Fruit fly (Drosophila melanogaster) whole organism, adult: ENCODE measurements around the gene CG13085.

Source experiments
- CG11617 ChIP-seq: fragments of 200-800 bp; sonication (Bioruptor generic); optimal IDR thresholded peaks from 2 replicates; lab custom pipeline; 2017; ENCODE audit warnings: mild to moderate bottlenecking, missing biosample characterization, missing genetic modification reagents, missing genetic modification characterization
- CG12768 ChIP-seq: fragments of 200-800 bp; sonication (Bioruptor generic); optimal IDR thresholded peaks from 2 replicates; lab custom pipeline; 2017; ENCODE audit warnings: missing biosample characterization, missing genetic modification characterization, mild to moderate bottlenecking, moderate library complexity, missing genetic modification reagents
- CG14711 ChIP-seq: fragments of 200-800 bp; sonication (Bioruptor generic); optimal IDR thresholded peaks from 2 replicates; lab custom pipeline; 2018; ENCODE audit warnings: missing biosample characterization, mild to moderate bottlenecking, missing genetic modification characterization, moderate library complexity
- CG1620 ChIP-seq: fragments of 200-800 bp; sonication (Bioruptor generic); optimal IDR thresholded peaks from 2 replicates; lab custom pipeline; 2016; ENCODE audit warnings: missing biosample characterization, missing genetic modification characterization
- CG33017 ChIP-seq: fragments of 200-800 bp; sonication (Bioruptor generic); optimal IDR thresholded peaks from 2 replicates; lab custom pipeline; 2018; ENCODE audit warnings: missing biosample characterization, mild to moderate bottlenecking, missing genetic modification characterization, moderate library complexity
- CG5204 ChIP-seq: fragments of 200-800 bp; sonication (Bioruptor generic); optimal IDR thresholded peaks from 2 replicates; lab custom pipeline; 2016; ENCODE audit warnings: missing biosample characterization, missing genetic modification characterization
- CG7045 ChIP-seq: fragments of 200-800 bp; sonication (Bioruptor generic); optimal IDR thresholded peaks from 2 replicates; lab custom pipeline; 2017; ENCODE audit warnings: missing biosample characterization, mild to moderate bottlenecking, missing genetic modification characterization
- CG7101 ChIP-seq: fragments of 200-800 bp; sonication (Bioruptor generic); optimal IDR thresholded peaks from 2 replicates; lab custom pipeline; 2018; ENCODE audit warnings: missing biosample characterization, mild to moderate bottlenecking, missing genetic modification characterization, moderate library complexity
- Clk ChIP-seq: fragments of 200-800 bp; sonication (Bioruptor generic); optimal IDR thresholded peaks from 2 replicates; lab custom pipeline; 2017; ENCODE audit warnings: missing biosample characterization, missing genetic modification characterization
- Crg-1 ChIP-seq: fragments of 200-800 bp; sonication (Bioruptor generic); optimal IDR thresholded peaks from 2 replicates; lab custom pipeline; 2016; ENCODE audit warnings: missing biosample characterization, missing genetic modification characterization
- Hr96 ChIP-seq: fragments of 200-800 bp; sonication (Bioruptor generic); optimal IDR thresholded peaks from 2 replicates; lab custom pipeline; 2016; ENCODE audit warnings: missing biosample characterization, missing genetic modification characterization
- Mnt ChIP-seq: fragments of 200-800 bp; sonication (Bioruptor generic); optimal IDR thresholded peaks from 2 replicates; lab custom pipeline; 2016; ENCODE audit warnings: missing biosample characterization, mild to moderate bottlenecking, missing genetic modification characterization
- bab1 ChIP-seq: fragments of 200-800 bp; sonication (Bioruptor generic); optimal IDR thresholded peaks from 3 replicates; lab custom pipeline; 2019; ENCODE audit warnings: missing biosample characterization, mild to moderate bottlenecking, missing genetic modification characterization, moderate library complexity
- cic ChIP-seq: fragments of 200-800 bp; sonication (Bioruptor generic); optimal IDR thresholded peaks from 2 replicates; lab custom pipeline; 2017; ENCODE audit warnings: missing biosample characterization, mild to moderate bottlenecking, missing genetic modification characterization, moderate library complexity
- cnc ChIP-seq, 2 experiments: fragments of >200 bp; optimal IDR thresholded peaks; 2 replicates each; lab custom pipeline; 2017
- kay ChIP-seq: fragments of 200-800 bp; sonication (Bioruptor generic); peaks from one replicate; lab custom pipeline; 2016; ENCODE audit warnings: missing biosample characterization, missing genetic modification characterization, borderline replicate concordance
- ovo ChIP-seq: fragments of 200-800 bp; sonication (Bioruptor generic); optimal IDR thresholded peaks from 2 replicates; lab custom pipeline; 2016; ENCODE audit warnings: missing biosample characterization, missing genetic modification characterization
- pad ChIP-seq: fragments of 200-800 bp; sonication (Bioruptor generic); optimal IDR thresholded peaks from 3 replicates; lab custom pipeline; 2017; ENCODE audit warnings: missing biosample characterization, missing genetic modification characterization, mild to moderate bottlenecking, moderate library complexity, missing genetic modification reagents
- tj ChIP-seq: fragments of 200-800 bp; sonication (Bioruptor generic); optimal IDR thresholded peaks from 3 replicates; lab custom pipeline; 2017; ENCODE audit warnings: missing biosample characterization, mild to moderate bottlenecking, missing genetic modification characterization, moderate library complexity
- toe ChIP-seq: fragments of 200-800 bp; sonication (Bioruptor generic); optimal IDR thresholded peaks from 2 replicates; lab custom pipeline; 2016; ENCODE audit warnings: missing biosample characterization, missing genetic modification characterization

Gene CG13085

DNA sequence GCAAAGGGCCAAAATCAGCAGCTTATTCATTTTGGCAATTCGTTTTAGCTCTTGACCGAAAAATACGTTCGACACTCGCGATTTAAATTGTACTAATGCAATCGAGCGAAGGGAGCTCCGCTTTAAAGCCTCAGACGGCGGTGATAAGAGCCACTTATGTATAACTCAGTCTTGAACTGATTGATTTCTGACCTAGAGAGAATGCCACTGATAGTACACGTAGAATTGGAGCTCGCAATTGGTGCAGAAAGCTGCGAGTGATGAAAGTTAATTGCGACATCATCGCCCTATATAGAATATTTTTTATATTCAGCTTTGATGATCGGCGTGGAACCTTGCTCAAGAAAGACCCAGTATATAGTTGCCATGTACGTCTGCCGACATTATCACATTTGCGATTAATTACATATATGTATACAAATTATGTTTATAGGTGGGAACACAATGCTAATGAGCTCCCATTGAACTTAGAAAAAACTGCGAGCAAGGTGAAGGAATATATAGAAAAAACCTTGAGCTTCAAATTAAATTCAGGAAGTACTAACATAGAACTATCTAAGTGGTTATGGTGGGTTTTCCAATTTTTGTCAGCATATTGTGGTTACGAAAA, 37.6 kb upstream of the CG13085 start, which contains the start of gene fon:
fon (minus strand) TSS at position 100 of the 610 bp plus-strand sequence.
- peak; percentile 62 for TF ChIP-seq kay (GFP tag; lab: Kevin White, UChicago)
- no peak for TF ChIP-seq cnc (optimal IDR thresholded peaks at IDR 0.05; lab: Kevin White, UChicago)
- peak; percentile 55 for TF ChIP-seq cic (GFP tag; lab: Kevin White, UChicago)

DNA sequence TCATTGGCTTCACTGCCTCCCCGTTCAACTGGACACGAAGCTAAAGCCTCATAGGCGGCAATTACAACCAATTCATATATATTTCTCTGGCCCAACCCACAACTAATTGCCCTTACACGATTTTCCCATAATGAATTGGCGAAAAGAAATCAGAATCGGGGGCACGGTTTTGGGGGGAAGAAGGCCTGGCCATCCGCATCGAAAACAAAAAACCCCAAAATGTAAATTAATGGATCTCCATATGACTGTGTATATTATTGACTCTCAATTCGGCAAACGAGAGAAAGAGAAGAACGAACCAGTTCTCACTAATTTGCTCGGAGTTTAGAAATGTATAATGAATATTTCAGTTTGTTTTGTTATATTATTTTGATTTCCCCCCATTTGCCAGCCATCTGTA, 34.9 kb upstream of the CG13085 start:
- TF ChIP-seq pad (GFP tag; lab: Kevin White, UChicago) (no peak), Clk (no peak), tj (GFP tag; lab: Kevin White, UChicago) (no peak), Hr96 (GFP tag; lab: Kevin White, UChicago) (no peak), CG5204 (no peak), CG7045 (GFP tag; lab: Kevin White, UChicago) (no peak), Mnt (GFP tag; lab: Kevin White, UChicago) (no peak), CG14711 (tag; lab: Kevin White, UChicago) (no peak), CG12768 (no peak), CG7101 (tag; lab: Kevin White, UChicago) (no peak), cnc (optimal IDR thresholded peaks at IDR 0.05; lab: Kevin White, UChicago) (no peak), kay (GFP tag; lab: Kevin White, UChicago) (no peak), ovo (GFP tag; lab: Kevin White, UChicago) (no peak), toe (no peak), bab1 (no peak)

DNA sequence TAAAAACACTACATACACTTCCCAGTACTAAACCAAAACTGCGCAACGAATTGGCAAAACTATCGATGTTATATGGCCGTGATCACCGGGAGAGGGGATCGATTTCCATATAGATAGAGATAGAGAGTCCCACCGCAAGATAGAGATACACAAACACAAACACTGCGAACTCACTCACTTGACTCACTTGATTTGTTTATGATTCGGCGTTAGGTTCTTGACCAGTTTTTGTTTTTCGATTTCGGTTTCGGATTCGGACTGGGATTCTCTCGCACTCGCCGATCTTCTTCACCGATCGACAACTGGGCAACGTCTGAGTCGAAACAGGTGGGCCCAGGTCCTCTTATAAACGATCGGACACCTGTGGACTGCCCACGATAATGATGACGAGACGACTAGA, 34.1 kb upstream of the CG13085 start, which contains the start of gene CG17549:
CG17549 (minus strand) TSS at position 327 of the 400 bp plus-strand sequence.
- TF ChIP-seq CG12768, result no peak
- TF ChIP-seq cnc (optimal IDR thresholded peaks at IDR 0.05; lab: Kevin White, UChicago), result no peak
- TF ChIP-seq Mnt (GFP tag; lab: Kevin White, UChicago), result no peak
- TF ChIP-seq Hr96 (GFP tag; lab: Kevin White, UChicago), result no peak
- TF ChIP-seq cic (GFP tag; lab: Kevin White, UChicago), result no peak
- no peak for TF ChIP-seq kay (GFP tag; lab: Kevin White, UChicago)
- no peak for TF ChIP-seq ovo (GFP tag; lab: Kevin White, UChicago)

DNA sequence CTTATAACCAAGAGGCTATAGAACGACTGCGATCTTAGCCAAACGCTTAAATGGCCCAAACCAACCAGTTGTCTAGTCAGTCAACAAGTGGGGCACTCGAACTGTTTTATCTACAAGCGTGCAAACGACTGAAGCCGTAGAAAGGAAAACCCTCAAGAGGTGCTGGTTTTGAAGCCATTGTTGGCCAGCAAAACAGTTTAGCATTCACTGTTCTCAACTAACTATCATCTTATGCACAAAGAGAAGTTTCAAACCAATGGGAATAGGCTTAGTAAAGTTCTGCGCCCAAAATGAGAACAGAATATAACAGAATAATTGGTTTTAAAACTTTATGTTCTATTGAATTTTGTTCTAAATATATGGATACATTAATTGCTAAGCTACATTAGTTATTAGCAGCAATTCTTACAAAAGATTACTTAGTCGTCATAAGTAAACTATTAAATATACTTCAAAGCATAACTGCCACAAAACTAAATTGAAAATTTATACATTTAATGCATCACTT, 30.1 kb upstream of the CG13085 start, which contains the start of gene CG31798:
CG31798 (plus strand) TSS at position 458 of the 508 bp plus-strand sequence.
- TF ChIP-seq CG14711 (tag; lab: Kevin White, UChicago), result no peak
- no peak for TF ChIP-seq CG5204
- TF ChIP-seq Crg-1, result no peak
- no peak for TF ChIP-seq CG7101 (tag; lab: Kevin White, UChicago)
- TF ChIP-seq Mnt (GFP tag; lab: Kevin White, UChicago), result no peak
- no peak for TF ChIP-seq CG1620 (GFP tag; lab: Kevin White, UChicago)
- TF ChIP-seq cic (GFP tag; lab: Kevin White, UChicago), result no peak
- no peak for TF ChIP-seq cnc (optimal IDR thresholded peaks at IDR 0.05; lab: Kevin White, UChicago)
- no peak for TF ChIP-seq bab1
- TF ChIP-seq CG33017, result no peak
- no peak for TF ChIP-seq ovo (GFP tag; lab: Kevin White, UChicago)
- no peak for TF ChIP-seq CG7045 (GFP tag; lab: Kevin White, UChicago)
- no peak for TF ChIP-seq pad (GFP tag; lab: Kevin White, UChicago)
- TF ChIP-seq CG12768, result no peak
- no peak for TF ChIP-seq tj (GFP tag; lab: Kevin White, UChicago)
- TF ChIP-seq kay (GFP tag; lab: Kevin White, UChicago), result no peak
- TF ChIP-seq CG11617, result no peak
- TF ChIP-seq Hr96 (GFP tag; lab: Kevin White, UChicago), result no peak

DNA sequence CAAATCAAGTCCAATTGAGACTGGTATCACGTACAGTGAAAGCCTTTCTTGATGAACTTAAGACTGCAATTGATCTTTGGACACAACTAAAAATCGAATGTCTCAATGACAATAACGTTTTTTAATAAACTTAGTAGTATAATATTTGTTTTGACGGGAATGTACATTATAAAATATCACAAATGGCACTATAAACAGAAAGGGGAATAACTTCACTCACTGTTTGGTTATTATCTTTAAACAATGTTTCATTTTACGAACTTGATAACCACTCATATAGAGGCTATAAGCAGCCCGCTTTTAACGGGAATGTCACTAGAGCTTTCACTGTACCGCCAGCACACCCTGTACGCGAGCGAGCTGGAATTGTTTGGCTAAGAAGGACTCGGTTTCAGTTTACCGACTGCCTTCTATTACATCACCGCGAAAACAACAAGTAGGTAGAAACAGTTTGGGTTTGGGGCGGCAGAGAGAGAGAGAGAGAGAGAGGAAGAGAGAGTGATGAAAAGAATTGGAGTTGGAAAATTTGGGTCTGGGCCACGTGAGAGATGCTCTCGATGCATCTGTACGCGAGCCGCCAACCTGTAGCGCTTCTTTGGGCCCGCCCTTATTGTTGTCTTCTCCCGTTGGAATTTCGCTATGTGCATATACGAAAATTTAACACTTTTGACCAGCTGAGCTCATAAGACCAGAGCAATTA, 26.1 kb upstream of the CG13085 start:
- no peak for TF ChIP-seq cnc (optimal IDR thresholded peaks at IDR 0.05; lab: Kevin White, UChicago)
- no peak for TF ChIP-seq Crg-1
- no peak for TF ChIP-seq CG1620 (GFP tag; lab: Kevin White, UChicago)
- no peak for TF ChIP-seq CG14711 (tag; lab: Kevin White, UChicago)
- TF ChIP-seq CG5204, result peak; percentile 40
- TF ChIP-seq Hr96 (GFP tag; lab: Kevin White, UChicago), result peak; percentile 43
- TF ChIP-seq bab1, result no peak
- TF ChIP-seq Mnt (GFP tag; lab: Kevin White, UChicago), result no peak
- peak; percentile 48 for TF ChIP-seq CG7101 (tag; lab: Kevin White, UChicago)
- no peak for TF ChIP-seq kay (GFP tag; lab: Kevin White, UChicago)
- TF ChIP-seq CG33017, result peak; percentile 29
- TF ChIP-seq cic (GFP tag; lab: Kevin White, UChicago), result peak; percentile 2
- peak; percentile 23 for TF ChIP-seq CG7045 (GFP tag; lab: Kevin White, UChicago)
- TF ChIP-seq CG11617, result peak; percentile 42
- TF ChIP-seq tj (GFP tag; lab: Kevin White, UChicago), result no peak
- no peak for TF ChIP-seq pad (GFP tag; lab: Kevin White, UChicago)
- peak; percentile 21 for TF ChIP-seq Clk
- peak; percentile 53 for TF ChIP-seq toe
- peak; percentile 68 for TF ChIP-seq CG12768
- TF ChIP-seq ovo (GFP tag; lab: Kevin White, UChicago), result no peak
